Worm (Caenorhabditis elegans) whole organism, mixed stage, embryonic: ENCODE results near the gene srt-3.

Experiments
- M03D4.4 ChIP-seq: sonication (generic microtip); optimal IDR thresholded peaks from 2 replicates; lab custom pipeline; 2017; ENCODE audit warnings: mild to moderate bottlenecking, missing genetic modification characterization, missing compliant biosample characterization
- bed-3 ChIP-seq: fragments of 200-800 bp; sonication (Bioruptor generic); optimal IDR thresholded peaks from 3 replicates; lab custom pipeline; 2018; ENCODE audit warnings: mild to moderate bottlenecking, missing genetic modification characterization, moderate library complexity, missing compliant biosample characterization
- ces-1 ChIP-seq: fragments of 150-350 bp; optimal IDR thresholded peaks from 2 replicates; lab custom pipeline; 2014; ENCODE audit warnings: missing biosample characterization, missing genetic modification reagents, missing genetic modification characterization
- drap-1 ChIP-seq: fragments of 200-800 bp; sonication (Bioruptor generic); optimal IDR thresholded peaks from 3 replicates; lab custom pipeline; 2018; ENCODE audit warnings: mild to moderate bottlenecking, missing genetic modification characterization, missing compliant biosample characterization
- elt-1 ChIP-seq: sonication (generic microtip); optimal IDR thresholded peaks from 2 replicates; lab custom pipeline; 2017; ENCODE audit warnings: missing genetic modification characterization, mild to moderate bottlenecking, missing compliant biosample characterization, antibody characterized with exemption, moderate library complexity, borderline replicate concordance; ENCODE audit not compliant: insufficient read depth
- elt-3 ChIP-seq: fragments of 150-350 bp; optimal IDR thresholded peaks from 2 replicates; lab custom pipeline; 2014; ENCODE audit warnings: missing biosample characterization, missing genetic modification characterization
- ham-2 ChIP-seq: fragments of 200-800 bp; sonication (Bioruptor generic); optimal IDR thresholded peaks from 2 replicates; lab custom pipeline; 2018; ENCODE audit warnings: mild to moderate bottlenecking, missing genetic modification characterization, missing compliant biosample characterization
- hlh-1 ChIP-seq: fragments of 150-350 bp; optimal IDR thresholded peaks from 2 replicates; lab custom pipeline; 2014; ENCODE audit warnings: missing biosample characterization, missing genetic modification reagents, missing genetic modification characterization
- lin-13 ChIP-seq: fragments of 150-350 bp; optimal IDR thresholded peaks from 2 replicates; lab custom pipeline; 2014; ENCODE audit warnings: missing biosample characterization, missing genetic modification characterization
- lin-32 ChIP-seq: fragments of 200-800 bp; sonication (Bioruptor generic); optimal IDR thresholded peaks from 2 replicates; lab custom pipeline; 2018; ENCODE audit warnings: mild to moderate bottlenecking, missing genetic modification characterization, missing compliant biosample characterization
- mep-1 ChIP-seq: fragments of 150-350 bp; optimal IDR thresholded peaks from 2 replicates; lab custom pipeline; 2017; ENCODE audit warnings: missing biosample characterization, missing genetic modification reagents, missing genetic modification characterization, inconsistent platforms
- nhr-12 ChIP-seq: fragments of 150-350 bp; optimal IDR thresholded peaks from 2 replicates; lab custom pipeline; 2014; ENCODE audit warnings: missing biosample characterization, missing genetic modification characterization
- nhr-2 ChIP-seq: fragments of 150-350 bp; optimal IDR thresholded peaks from 2 replicates; lab custom pipeline; 2014; ENCODE audit warnings: missing biosample characterization, missing genetic modification characterization
- nhr-237 ChIP-seq: fragments of 150-350 bp; optimal IDR thresholded peaks from 2 replicates; lab custom pipeline; 2014; ENCODE audit warnings: missing biosample characterization, missing genetic modification characterization
- nhr-28 ChIP-seq: fragments of 150-350 bp; optimal IDR thresholded peaks from 2 replicates; lab custom pipeline; 2014; ENCODE audit warnings: missing biosample characterization, missing genetic modification characterization
- nhr-76 ChIP-seq: sonication (generic microtip); optimal IDR thresholded peaks from 2 replicates; lab custom pipeline; 2017; ENCODE audit warnings: missing biosample characterization, missing genetic modification characterization
- pha-4 ChIP-seq: fragments of 150-350 bp; optimal IDR thresholded peaks from 2 replicates; lab custom pipeline; 2018; ENCODE audit warnings: missing biosample characterization, missing genetic modification reagents, missing genetic modification characterization
- sem-2 ChIP-seq: fragments of 200-800 bp; sonication (Bioruptor generic); optimal IDR thresholded peaks from 2 replicates; lab custom pipeline; 2018; ENCODE audit warnings: mild to moderate bottlenecking, missing genetic modification characterization, missing compliant biosample characterization
- sptf-1 ChIP-seq: sonication (generic microtip); optimal IDR thresholded peaks from 2 replicates; lab custom pipeline; 2017; ENCODE audit warnings: mild to moderate bottlenecking, missing genetic modification characterization, moderate library complexity, missing compliant biosample characterization
- tbx-8 ChIP-seq: fragments of 200-800 bp; sonication (Bioruptor generic); optimal IDR thresholded peaks from 2 replicates; lab custom pipeline; 2018; ENCODE audit warnings: mild to moderate bottlenecking, missing genetic modification characterization, moderate library complexity, missing compliant biosample characterization
- unc-120 ChIP-seq: sonication (generic microtip); optimal IDR thresholded peaks from 2 replicates; lab custom pipeline; 2017; ENCODE audit warnings: missing genetic modification characterization, missing compliant biosample characterization; ENCODE audit not compliant: poor library complexity, severe bottlenecking
- unc-39 ChIP-seq: fragments of 150-350 bp; optimal IDR thresholded peaks from 2 replicates; lab custom pipeline; 2014; ENCODE audit warnings: missing biosample characterization, missing genetic modification characterization
- unc-62 ChIP-seq: fragments of 150-350 bp; optimal IDR thresholded peaks from 2 replicates; lab custom pipeline; 2014; ENCODE audit warnings: missing biosample characterization, missing genetic modification reagents, missing genetic modification characterization
- zip-8 ChIP-seq: fragments of 150-350 bp; optimal IDR thresholded peaks from 2 replicates; lab custom pipeline; 2014; ENCODE audit warnings: missing biosample characterization, missing genetic modification characterization
- ztf-11 ChIP-seq: fragments of 150-350 bp; optimal IDR thresholded peaks from 2 replicates; lab custom pipeline; 2014; ENCODE audit warnings: missing biosample characterization, missing genetic modification characterization

The srt-3 gene

DNA sequence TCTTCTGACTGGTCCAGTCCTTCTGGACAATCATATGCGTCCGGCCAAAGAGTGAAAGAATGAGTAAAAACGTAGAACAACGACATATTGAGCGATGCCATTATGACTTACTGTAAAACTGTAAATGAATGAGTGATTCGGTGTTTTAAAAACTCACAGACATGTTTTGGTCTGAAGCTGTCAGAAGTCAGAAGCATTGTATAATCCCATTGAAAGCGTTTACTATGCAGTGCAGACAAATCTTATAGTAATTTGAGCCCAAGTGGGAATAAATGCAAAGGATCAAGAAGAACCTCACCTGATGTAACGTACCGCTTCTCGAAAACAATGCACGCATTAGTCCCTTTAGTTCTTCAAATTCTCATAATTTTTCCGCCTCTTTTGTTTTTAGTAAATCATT is at the start of gene srt-3:
Gene srt-3 (minus strand): TSS at position 101 of the 400 bp plus-strand sequence.
- TF ChIP-seq mep-1 (tag; lab: Kevin White, UChicago) (no peak), nhr-2 (tag; lab: Kevin White, UChicago) (no peak), zip-8 (tag; lab: Kevin White, UChicago) (no peak), nhr-76 (no peak)
- TF ChIP-seq, all 35 proteins: peak for 0

DNA sequence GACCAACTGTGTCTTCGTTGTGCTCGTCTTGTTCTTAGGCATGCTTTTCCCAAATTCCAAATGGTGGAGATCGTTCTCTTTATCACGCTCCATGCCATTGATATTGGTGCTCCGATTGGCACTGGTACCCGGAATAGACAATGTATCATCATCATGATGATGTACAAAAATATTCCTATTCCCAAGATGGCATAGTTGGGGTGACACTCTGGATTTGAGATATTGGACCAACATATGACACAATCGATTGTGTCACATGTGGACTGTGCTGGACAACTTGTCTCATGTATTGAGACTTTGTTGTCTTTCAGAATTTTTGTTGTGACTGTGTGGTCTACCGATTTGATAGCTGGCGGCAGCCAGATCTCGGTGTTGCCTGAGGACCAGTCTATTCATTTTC is 44.2 kb upstream of the srt-3 start:
- TF ChIP-seq hlh-1 (tag; lab: Kevin White, UChicago) (no peak), nhr-28 (no peak), sem-2 (GFP tag; lab: Kevin White, UChicago) (no peak)

DNA sequence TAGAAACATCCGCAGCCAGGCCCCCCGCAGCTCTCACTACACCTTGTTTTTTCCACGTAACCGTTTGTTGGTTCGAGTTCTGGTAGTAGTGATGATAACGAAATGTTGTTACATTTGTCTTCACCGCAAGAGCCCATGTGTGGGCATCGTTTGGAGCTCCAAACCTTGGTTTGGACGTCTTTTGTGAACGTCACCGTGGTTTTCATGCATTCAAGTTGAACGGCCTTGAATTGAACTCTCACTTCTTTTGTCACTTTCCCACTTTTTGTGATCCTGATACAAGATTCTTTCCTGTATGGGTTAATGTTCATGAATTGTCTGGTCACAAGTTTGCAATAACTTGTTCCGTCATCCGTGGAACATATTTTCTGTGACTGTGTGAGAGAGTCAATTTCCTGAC is 43.8 kb upstream of the srt-3 start:
- no peak for TF ChIP-seq mep-1 (tag; lab: Kevin White, UChicago)
- TF ChIP-seq M03D4.4 (tag; lab: Kevin White, UChicago): no peak
- TF ChIP-seq drap-1 (GFP tag; lab: Kevin White, UChicago): no peak
- TF ChIP-seq, all 35 proteins: peak for 0

DNA sequence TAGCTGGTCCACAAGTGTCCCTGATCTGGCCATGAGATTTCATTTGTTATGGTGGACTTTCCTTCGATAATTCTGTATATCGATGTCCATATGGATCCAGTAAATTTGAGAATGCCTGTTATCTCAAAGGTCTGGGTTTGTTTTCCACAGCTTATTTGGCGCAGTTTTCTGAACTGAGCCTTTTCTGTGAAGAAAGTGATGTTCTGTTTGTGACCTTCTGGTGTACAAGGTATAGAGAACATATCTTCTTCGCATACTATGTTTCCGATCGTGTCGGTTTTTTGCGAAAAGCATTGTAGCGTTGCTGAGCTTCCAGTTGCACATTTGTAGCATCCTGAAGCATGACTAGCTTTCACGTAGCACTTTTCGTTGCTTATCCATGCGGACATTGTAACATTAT is 42.9 kb upstream of the srt-3 start:
- TF ChIP-seq nhr-2 (tag; lab: Kevin White, UChicago): no peak
- no peak for TF ChIP-seq sem-2 (GFP tag; lab: Kevin White, UChicago)
- no peak for TF ChIP-seq M03D4.4 (tag; lab: Kevin White, UChicago)
- no peak for TF ChIP-seq ces-1 (GFP tag; lab: Kevin White, UChicago)
- no peak for TF ChIP-seq nhr-12 (tag; lab: Kevin White, UChicago)

DNA sequence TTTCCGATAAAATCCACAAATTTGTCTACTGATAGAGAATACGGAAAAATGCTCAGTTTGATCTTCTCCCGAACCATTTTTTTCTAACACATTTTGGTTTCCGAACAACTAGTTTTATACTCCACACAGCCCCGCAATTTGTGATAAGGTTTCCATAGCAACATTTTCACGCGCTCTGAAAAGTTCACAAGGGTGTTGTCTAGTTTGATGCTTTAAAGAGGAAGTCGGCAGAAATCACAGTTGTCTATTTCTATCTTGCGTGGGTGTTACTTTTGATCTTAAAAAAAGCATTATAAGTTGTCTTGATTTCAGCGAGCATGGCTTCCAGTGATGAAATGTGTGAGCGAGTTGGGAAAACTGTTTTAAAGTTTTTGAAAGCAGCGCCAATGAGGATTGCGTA is 39.8 kb upstream of the srt-3 start, which contains the start of gene ZC132.3:
Gene ZC132.3 (minus strand): TSS at position 101 of the 400 bp plus-strand sequence.
- no peak for TF ChIP-seq nhr-28
- TF ChIP-seq ces-1 (GFP tag; lab: Kevin White, UChicago): no peak
- no peak for TF ChIP-seq lin-32 (GFP tag; lab: Kevin White, UChicago)
- TF ChIP-seq zip-8 (tag; lab: Kevin White, UChicago): no peak
- no peak for TF ChIP-seq ham-2 (GFP tag; lab: Kevin White, UChicago)
- TF ChIP-seq nhr-237 (tag; lab: Kevin White, UChicago): no peak
- TF ChIP-seq drap-1 (GFP tag; lab: Kevin White, UChicago): no peak
- no peak for TF ChIP-seq nhr-2 (tag; lab: Kevin White, UChicago)
- no peak for TF ChIP-seq lin-13 (tag; lab: Kevin White, UChicago)
- TF ChIP-seq sptf-1 (tag; lab: Kevin White, UChicago): no peak
- TF ChIP-seq unc-39: no peak
- no peak for TF ChIP-seq bed-3 (GFP tag; lab: Kevin White, UChicago)
- no peak for TF ChIP-seq sem-2 (GFP tag; lab: Kevin White, UChicago)

DNA sequence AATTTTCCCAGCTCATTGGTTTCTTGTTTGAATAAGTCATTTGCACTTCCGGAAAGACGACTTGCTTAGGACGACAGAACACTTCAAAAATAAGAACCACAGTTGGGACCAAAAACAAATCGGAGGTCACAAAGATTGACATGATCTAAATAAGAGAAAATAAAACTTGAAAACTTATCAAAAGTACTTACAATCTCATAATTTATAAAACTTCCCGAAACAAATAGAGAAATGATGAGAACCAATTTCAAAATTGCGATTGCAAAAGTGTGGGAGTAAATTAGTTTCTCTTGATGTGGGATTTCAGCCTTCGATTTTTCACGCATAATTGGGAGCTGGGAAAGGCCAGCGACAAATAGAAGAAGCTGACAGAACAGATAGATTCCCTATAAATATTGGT is 38.6 kb upstream of the srt-3 start, which contains the start of gene ZC132.11:
Gene ZC132.11 (minus strand): TSS at position 101 of the 400 bp plus-strand sequence.
- TF ChIP-seq elt-3 (tag; lab: Kevin White, UChicago): no peak
- no peak for TF ChIP-seq ham-2 (GFP tag; lab: Kevin White, UChicago)
- no peak for TF ChIP-seq lin-32 (GFP tag; lab: Kevin White, UChicago)
- TF ChIP-seq tbx-8 (GFP tag; lab: Kevin White, UChicago): no peak

DNA sequence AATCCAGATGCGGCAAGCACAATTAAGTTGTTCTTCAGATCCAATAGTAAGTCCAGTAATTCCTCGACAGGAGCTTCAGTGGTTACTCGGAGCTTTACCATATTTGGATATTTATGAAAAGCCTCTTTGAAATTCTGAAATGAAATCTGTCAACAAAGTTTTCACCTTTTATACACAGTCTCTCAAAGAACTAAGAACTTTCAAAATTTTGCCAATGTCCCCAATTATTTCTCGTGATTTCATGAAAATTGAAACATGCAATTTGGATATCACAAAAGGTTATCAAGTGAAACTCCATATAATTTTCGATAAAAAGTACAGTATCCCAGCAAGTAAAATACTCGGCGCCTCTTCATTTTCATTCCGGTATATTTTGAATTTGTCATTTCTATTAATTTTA is 35.9 kb upstream of the srt-3 start, which contains the start of gene F47D2.11:
Gene F47D2.11 (minus strand): TSS at position 101 of the 400 bp plus-strand sequence.
- TF ChIP-seq sem-2 (GFP tag; lab: Kevin White, UChicago): no peak
- TF ChIP-seq unc-120 (tag; lab: Kevin White, UChicago): no peak
- TF ChIP-seq unc-39: no peak
- TF ChIP-seq ztf-11: no peak
- no peak for TF ChIP-seq nhr-28
- TF ChIP-seq elt-1 (tag; lab: Kevin White, UChicago): no peak
- no peak for TF ChIP-seq sptf-1 (tag; lab: Kevin White, UChicago)
- no peak for TF ChIP-seq lin-32 (GFP tag; lab: Kevin White, UChicago)
- no peak for TF ChIP-seq unc-62 (GFP tag; lab: Kevin White, UChicago)
- no peak for TF ChIP-seq pha-4
- TF ChIP-seq nhr-12 (tag; lab: Kevin White, UChicago): no peak
- TF ChIP-seq drap-1 (GFP tag; lab: Kevin White, UChicago): no peak
- TF ChIP-seq, all 35 proteins: peak for 0
